Fruit fly (Drosophila melanogaster): ENCODE data around the gene CG6276.
A peak's percentile ranks its signal among the peaks of the same experiment; 100 is the strongest.

The CG6276 gene

DNA sequence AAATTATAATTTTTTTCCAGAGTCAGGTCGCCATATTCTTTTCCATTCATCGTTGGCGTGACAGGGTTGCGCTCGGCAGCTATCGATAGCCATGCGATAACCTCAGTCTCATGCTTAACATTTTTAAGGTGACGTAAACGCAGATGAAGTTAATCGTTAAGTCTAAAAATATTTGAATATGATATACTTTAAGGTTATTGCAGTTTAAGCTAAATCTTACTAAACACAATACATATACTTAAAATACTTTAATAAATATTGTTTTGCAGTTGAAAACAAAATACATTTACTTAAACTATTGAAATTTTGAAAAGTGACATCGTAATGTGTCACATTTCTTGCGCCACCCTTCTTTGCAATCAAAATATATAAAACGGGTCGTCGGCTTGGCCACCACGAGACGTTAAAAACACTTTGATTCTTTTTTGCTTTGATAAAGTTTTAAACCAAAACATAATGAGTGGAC, 44.7 kb downstream of the CG6276 start, which contains the start of the genes Cp190 and CG4338 (continued):
- TF ChIP-seq CG11093 (GFP tag; IDR thresholded peaks at IDR 0.05) (peak; percentile 96), CG3163 (GFP tag; optimal IDR thresholded peaks at IDR 0.05) (peak; percentile 63), CG11085 (GFP tag; IDR thresholded peaks at IDR 0.05) (peak; percentile 92), inv (GFP tag; IDR thresholded peaks at IDR 0.05; ENCODE audit: partially characterized antibody) (peak; percentile 71), CG15479 (GFP tag; optimal IDR thresholded peaks at IDR 0.05) (peak; percentile 81), abd-A (tag; optimal IDR thresholded peaks at IDR 0.05) (no peak), stwl (tag; optimal IDR thresholded peaks at IDR 0.05) (peak; percentile 87), CG12236 (GFP tag; optimal IDR thresholded peaks at IDR 0.05) (peak; percentile 79), CG6689 (GFP tag; IDR thresholded peaks at IDR 0.05) (peak; percentile 100), klu (GFP tag; IDR thresholded peaks at IDR 0.05) (peak; percentile 96), CkIIα-i1 (GFP tag; IDR thresholded peaks at IDR 0.05) (0 out of 2 replicates have a peak, but pooled peaks have one; percentile 13), CG8944 (GFP tag; optimal IDR thresholded peaks at IDR 0.05) (peak; percentile 84), odd (GFP tag; optimal IDR thresholded peaks at IDR 0.05) (peak; percentile 97), yki (optimal IDR thresholded peaks at IDR 0.05) (no peak), org-1 (GFP tag; optimal IDR thresholded peaks at IDR 0.05) (peak; percentile 96), MESR4 (GFP tag; optimal IDR thresholded peaks at IDR 0.05) (peak; percentile 61), Usf (GFP tag; optimal IDR thresholded peaks at IDR 0.05) (peak; percentile 95), Taf1 (GFP tag; IDR thresholded peaks at IDR 0.05) (peak; percentile 91), CG7928 (GFP tag; optimal IDR thresholded peaks at IDR 0.05) (peak; percentile 80), HHEX (GFP tag; optimal IDR thresholded peaks at IDR 0.05) (peak; percentile 97), Med (GFP tag) (peak; percentile 98), CG6813 (GFP tag; optimal IDR thresholded peaks at IDR 0.05) (peak; percentile 94), CG15514 (GFP tag; optimal IDR thresholded peaks at IDR 0.05) (peak; percentile 93), CG33557 (GFP tag; optimal IDR thresholded peaks at IDR 0.05) (peak; percentile 99), hth (optimal IDR thresholded peaks at IDR 0.05) (no peak), Vsx1 (GFP tag; optimal IDR thresholded peaks at IDR 0.05) (peak; percentile 94), CG7745 (tag; optimal IDR thresholded peaks at IDR 0.05) (peak; percentile 80), CG2202 (tag; optimal IDR thresholded peaks at IDR 0.05) (peak; percentile 97), slou (GFP tag; optimal IDR thresholded peaks at IDR 0.05) (peak; percentile 91), fd102C (GFP tag; optimal IDR thresholded peaks at IDR 0.05) (peak; percentile 84), CG9932 (GFP tag; IDR thresholded peaks at IDR 0.05) (peak; percentile 98), kah (GFP tag; optimal IDR thresholded peaks at IDR 0.05) (peak; percentile 95), ab (GFP tag; optimal IDR thresholded peaks at IDR 0.05) (no peak), D19A (tag; optimal IDR thresholded peaks at IDR 0.05) (peak; percentile 96), Nf-YC (tag; optimal IDR thresholded peaks at IDR 0.05) (peak; percentile 94), CG9215 (GFP tag; IDR thresholded peaks at IDR 0.05) (peak; percentile 97), CG2889 (GFP tag; IDR thresholded peaks at IDR 0.05) (peak; percentile 94), CG1529 (GFP tag; optimal IDR thresholded peaks at IDR 0.05) (peak; percentile 96), CG2678 (tag; optimal IDR thresholded peaks at IDR 0.05) (peak; percentile 99), crol (GFP tag; IDR thresholded peaks at IDR 0.05) (peak; percentile 71), CG10462 (GFP tag; optimal IDR thresholded peaks at IDR 0.05) (peak; percentile 95), hkb (optimal IDR thresholded peaks at IDR 0.05) (no peak), hkb (GFP tag; IDR thresholded peaks at IDR 0.05) (peak; percentile 97), tna (GFP tag; IDR thresholded peaks at IDR 0.05; ENCODE audit: partially characterized antibody) (peak; percentile 49), CG3847 (GFP tag; IDR thresholded peaks at IDR 0.05) (peak; percentile 98), CrebB (tag; optimal IDR thresholded peaks at IDR 0.05) (peak; percentile 98), CG18011 (GFP tag; optimal IDR thresholded peaks at IDR 0.05) (peak; percentile 88), CG9437 (GFP tag; optimal IDR thresholded peaks at IDR 0.05) (peak; percentile 96), emc (GFP tag; optimal IDR thresholded peaks at IDR 0.05) (peak; percentile 78), Doc2 (GFP tag; IDR thresholded peaks at IDR 0.05) (peak; percentile 81), Bteb2 (GFP tag; optimal IDR thresholded peaks at IDR 0.05) (peak; percentile 93)

Data from whole organism, embryonic.